Worm (Caenorhabditis elegans) whole organism, early embryonic: ENCODE measurements around the gene fbxb-79.
"Not testable (repeated sequence)": the region's sequence is repeated elsewhere in the genome, so short reads cannot be mapped to it uniquely, and the experiment has no call there.

ENCODE experiments used
- B0310.2 ChIP-seq: sonication (generic microtip); optimal IDR thresholded peaks from 2 replicates; lab custom pipeline; 2016; ENCODE audit warnings: mild to moderate bottlenecking, missing genetic modification characterization, missing compliant biosample characterization
- F13C5.2 ChIP-seq: sonication (generic microtip); optimal IDR thresholded peaks from 2 replicates; lab custom pipeline; 2017; ENCODE audit warnings: mild to moderate bottlenecking, missing genetic modification characterization, inconsistent platforms, missing compliant biosample characterization
- aly-1 ChIP-seq: sonication (generic microtip); optimal IDR thresholded peaks from 2 replicates; lab custom pipeline; 2016; ENCODE audit warnings: missing genetic modification characterization, missing compliant biosample characterization
- ama-1 ChIP-seq: fragments of 150-350 bp; optimal IDR thresholded peaks from 2 replicates; lab custom pipeline; 2014
- ceh-13 ChIP-seq: fragments of 200-800 bp; sonication (Bioruptor generic); optimal IDR thresholded peaks from 2 replicates; lab custom pipeline; 2018; ENCODE audit warnings: mild to moderate bottlenecking, missing genetic modification characterization, missing compliant biosample characterization
- ceh-36 ChIP-seq: sonication (generic microtip); optimal IDR thresholded peaks from 2 replicates; lab custom pipeline; 2016; ENCODE audit warnings: missing genetic modification characterization, inconsistent platforms, missing compliant biosample characterization
- ets-7 ChIP-seq: sonication (generic microtip); optimal IDR thresholded peaks from 2 replicates; lab custom pipeline; 2016; ENCODE audit warnings: missing genotype, missing genetic modification characterization, missing compliant biosample characterization
- flt-1 ChIP-seq: fragments of 200-800 bp; sonication (Bioruptor generic); IDR thresholded peaks from 2 replicates; pipeline ENCODE4 v1.3.6; 2022; ENCODE audit warnings: missing genetic modification characterization, missing compliant biosample characterization
- hmbx-1 ChIP-seq: sonication (generic microtip); optimal IDR thresholded peaks from 2 replicates; lab custom pipeline; 2016; ENCODE audit warnings: mild to moderate bottlenecking, missing genetic modification characterization, missing compliant biosample characterization
- hmg-4 ChIP-seq: fragments of 200-800 bp; sonication (Bioruptor generic); optimal IDR thresholded peaks from 2 replicates; lab custom pipeline; 2018; ENCODE audit warnings: mild to moderate bottlenecking, missing genetic modification characterization, missing compliant biosample characterization
- hnd-1 ChIP-seq: sonication (generic microtip); optimal IDR thresholded peaks from 2 replicates; lab custom pipeline; 2016; ENCODE audit warnings: missing genetic modification characterization, missing compliant biosample characterization
- pes-1 ChIP-seq: fragments of 200-800 bp; sonication (Bioruptor generic); IDR thresholded peaks from 2 replicates; pipeline ENCODE4 v1.3.6; 2022; ENCODE audit warnings: missing genetic modification reagents, missing genetic modification characterization, missing compliant biosample characterization
- scrt-1 ChIP-seq: fragments of 200-800 bp; sonication (Bioruptor generic); IDR thresholded peaks from 2 replicates; pipeline ENCODE4 v1.3.6; 2022; ENCODE audit warnings: missing genetic modification characterization, missing compliant biosample characterization
- sea-1 ChIP-seq: fragments of 200-800 bp; sonication (Bioruptor generic); conservative IDR thresholded peaks from 2 replicates; pipeline ENCODE4 v1.3.6; 2022; ENCODE audit warnings: missing genetic modification characterization, missing compliant biosample characterization
- tbx-11 ChIP-seq: fragments of 200-800 bp; sonication (Bioruptor generic); IDR thresholded peaks from 2 replicates; pipeline ENCODE4 v1.3.6; 2022; ENCODE audit warnings: missing genetic modification characterization, missing compliant biosample characterization
- tbx-37 ChIP-seq: fragments of 200-800 bp; sonication (Bioruptor generic); conservative IDR thresholded peaks from 2 replicates; pipeline ENCODE4 v1.3.6; 2022; ENCODE audit warnings: missing genetic modification reagents, missing genetic modification characterization, missing compliant biosample characterization
- tra-4 ChIP-seq: sonication (generic microtip); optimal IDR thresholded peaks from 2 replicates; lab custom pipeline; 2017; ENCODE audit warnings: missing genetic modification characterization, missing compliant biosample characterization

The fbxb-79 gene

ce11 chrIV:11212978-11213377 is 23.7 kb upstream of the fbxb-79 start:
- TF ChIP-seq ceh-36 (tag; lab: Kevin White, UChicago) = no peak
- TF ChIP-seq ets-7 (tag; lab: Kevin White, UChicago) = no peak
- TF ChIP-seq hmg-4 (GFP tag; lab: Kevin White, UChicago) = no peak
- TF ChIP-seq tra-4 (tag; lab: Kevin White, UChicago) = no peak
- TF ChIP-seq tbx-11 (GFP tag; lab: Robert Waterston, UW) = no peak
- TF ChIP-seq pes-1 = no peak
- TF ChIP-seq hmbx-1 = no peak
- TF ChIP-seq F13C5.2 (tag; lab: Kevin White, UChicago) = no peak
- TF ChIP-seq aly-1 (tag; lab: Kevin White, UChicago) = no peak
- TF ChIP-seq hnd-1 (tag; lab: Kevin White, UChicago) = no peak
- TF ChIP-seq B0310.2 (tag; lab: Kevin White, UChicago) = no peak
- no peak for TF ChIP-seq ama-1 (lab: Kevin White, UChicago)
- TF ChIP-seq scrt-1 = no peak

DNA sequence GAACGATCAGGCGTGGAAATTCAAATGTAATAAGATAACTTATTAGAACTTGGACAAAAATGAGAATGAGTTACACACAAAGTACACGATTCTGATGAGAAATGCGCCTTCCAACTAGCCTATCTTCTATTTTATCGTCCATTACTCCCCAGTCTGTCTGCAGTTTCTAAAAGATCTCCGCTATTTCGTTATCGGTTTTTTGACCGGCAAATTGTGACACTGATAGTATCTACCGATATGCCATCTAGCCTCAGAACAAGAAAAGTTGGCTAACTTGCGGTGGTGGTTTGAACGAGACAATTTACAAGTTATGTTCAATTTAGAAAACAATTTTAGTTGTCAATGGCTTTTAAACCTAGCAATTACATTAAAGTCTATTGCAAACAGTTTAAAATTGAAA is 22.2 kb upstream of the fbxb-79 start:
- TF ChIP-seq hmbx-1 (no peak), F13C5.2 (tag; lab: Kevin White, UChicago) (no peak), B0310.2 (tag; lab: Kevin White, UChicago) (no peak), ets-7 (tag; lab: Kevin White, UChicago) (no peak), ceh-36 (tag; lab: Kevin White, UChicago) (no peak), ama-1 (lab: Kevin White, UChicago) (no peak), sea-1 (GFP tag; lab: Robert Waterston, UW) (no peak)

ce11 chrIV:11210781-11211256 is 21.5 kb upstream of the fbxb-79 start, which contains the start of gene adk-1:
Gene adk-1, minus strand, starts transcription at chrIV:11210831.
- TF ChIP-seq hmbx-1 (no peak), hnd-1 (tag; lab: Kevin White, UChicago) (no peak), pes-1 (no peak), hmg-4 (GFP tag; lab: Kevin White, UChicago) (no peak), flt-1 (GFP tag; lab: Robert Waterston, UW) (no peak), tra-4 (tag; lab: Kevin White, UChicago) (no peak), scrt-1 (no peak), aly-1 (tag; lab: Kevin White, UChicago) (no peak), B0310.2 (tag; lab: Kevin White, UChicago) (no peak), tbx-11 (GFP tag; lab: Robert Waterston, UW) (no peak), ceh-36 (tag; lab: Kevin White, UChicago) (no peak), ets-7 (tag; lab: Kevin White, UChicago) (no peak), tbx-37 (GFP tag; lab: Robert Waterston, UW) (no peak), sea-1 (GFP tag; lab: Robert Waterston, UW) (no peak), F13C5.2 (tag; lab: Kevin White, UChicago) (no peak), ceh-13 (no peak), ama-1 (lab: Kevin White, UChicago) (no peak)

DNA sequence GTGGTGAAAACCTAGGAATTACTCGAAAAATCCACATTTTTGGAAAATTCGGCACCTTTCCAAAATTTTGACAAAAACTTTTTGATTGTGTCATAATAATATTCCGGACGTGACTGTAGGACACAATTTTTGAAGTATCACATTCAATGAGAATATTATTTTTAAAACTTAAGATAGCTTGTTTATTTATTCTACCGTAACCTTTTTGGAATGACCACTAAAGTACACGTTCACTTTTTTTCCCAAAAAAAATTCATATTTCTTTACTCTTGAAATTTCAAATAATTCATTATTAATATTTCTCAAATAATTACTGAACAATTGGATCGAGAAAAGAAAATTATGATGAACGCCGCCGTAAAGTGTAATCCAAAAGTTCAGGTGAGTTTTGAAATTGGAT is 17.9 kb upstream of the fbxb-79 start, which contains the start of gene R07H5.9:
TSS of gene R07H5.9 (plus strand) at position 301 of the 400 bp plus-strand sequence.
- TF ChIP-seq hmbx-1 (no peak), ceh-13 (no peak), ama-1 (lab: Kevin White, UChicago) (no peak), tra-4 (tag; lab: Kevin White, UChicago) (no peak), ets-7 (tag; lab: Kevin White, UChicago) (no peak), pes-1 (no peak), hmg-4 (GFP tag; lab: Kevin White, UChicago) (no peak), scrt-1 (no peak), sea-1 (GFP tag; lab: Robert Waterston, UW) (no peak), flt-1 (GFP tag; lab: Robert Waterston, UW) (no peak), ceh-36 (tag; lab: Kevin White, UChicago) (no peak), tbx-11 (GFP tag; lab: Robert Waterston, UW) (no peak), aly-1 (tag; lab: Kevin White, UChicago) (no peak), tbx-37 (GFP tag; lab: Robert Waterston, UW) (no peak), F13C5.2 (tag; lab: Kevin White, UChicago) (no peak), B0310.2 (tag; lab: Kevin White, UChicago) (no peak), hnd-1 (tag; lab: Kevin White, UChicago) (no peak)

ce11 chrIV:11202389-11202788 is 13.1 kb upstream of the fbxb-79 start, which contains the start of gene R07H5.11:
Gene R07H5.11, plus strand, starts transcription at chrIV:11202768.
- TF ChIP-seq hmbx-1; ceh-13; hmg-4 (GFP tag; lab: Kevin White, UChicago): not testable (repeated sequence)

ce11 chrIV:11198983-11199382 is 9.7 kb upstream of the fbxb-79 start, which contains the start of gene R07H5.16:
Gene R07H5.16, plus strand, starts transcription at chrIV:11199330.
- not testable (repeated sequence) for TF ChIP-seq ets-7 (tag; lab: Kevin White, UChicago); tra-4 (tag; lab: Kevin White, UChicago); tbx-37 (GFP tag; lab: Robert Waterston, UW)

DNA sequence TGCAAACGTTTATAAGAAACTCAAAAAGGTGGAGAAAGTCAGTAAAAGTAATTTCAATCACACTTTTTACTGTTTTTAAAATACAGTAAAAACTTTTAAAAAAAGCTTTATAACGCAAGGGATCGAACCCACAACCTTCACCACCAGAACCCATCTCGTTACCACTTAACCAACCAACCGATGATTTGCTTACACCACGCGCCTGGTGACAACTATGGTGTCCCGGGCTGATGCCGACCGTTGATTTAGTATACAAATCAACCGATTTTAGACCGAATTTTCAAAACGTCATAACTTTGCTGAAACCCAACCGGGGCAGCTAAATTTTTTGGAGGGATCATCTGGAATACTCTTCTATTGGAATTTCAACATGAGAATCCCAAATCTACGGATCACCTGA is 7.6 kb upstream of the fbxb-79 start:
- TF ChIP-seq tbx-11 (GFP tag; lab: Robert Waterston, UW) (peak; percentile 74), scrt-1 (peak; percentile 78), tbx-37 (GFP tag; lab: Robert Waterston, UW) (peak; percentile 70; the same call in 1 of the 2 replicates), sea-1 (GFP tag; lab: Robert Waterston, UW) (peak; percentile 77; the same call in 1 of the 2 replicates), flt-1 (GFP tag; lab: Robert Waterston, UW) (peak; percentile 83)

DNA sequence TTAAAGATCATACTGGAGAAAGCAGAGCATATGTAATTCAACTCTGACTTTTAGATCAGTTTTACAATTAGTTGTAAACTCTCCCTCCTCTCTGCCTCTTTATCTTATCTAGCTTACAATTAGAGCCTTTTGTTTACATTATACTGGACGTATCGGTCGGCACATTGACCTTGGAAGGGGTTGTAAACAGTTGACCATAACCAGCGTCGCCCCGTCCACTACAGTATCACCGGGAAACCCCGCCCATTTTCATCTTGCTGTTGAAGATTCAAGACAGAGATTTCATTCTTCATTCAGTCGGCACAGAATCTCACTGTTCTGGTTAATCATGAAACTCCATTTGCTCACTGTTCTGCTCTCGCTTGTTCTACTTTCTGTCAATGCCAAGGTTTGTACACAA is 2.6 kb downstream of the fbxb-79 start, which contains the start of gene sdz-27:
TSS of gene sdz-27 (plus strand) at position 301 of the 400 bp plus-strand sequence.
- TF ChIP-seq tbx-37 (GFP tag; lab: Robert Waterston, UW) = no peak
- TF ChIP-seq scrt-1 = no peak
- TF ChIP-seq hnd-1 (tag; lab: Kevin White, UChicago) = no peak
- no peak for TF ChIP-seq hmg-4 (GFP tag; lab: Kevin White, UChicago)
- no peak for TF ChIP-seq flt-1 (GFP tag; lab: Robert Waterston, UW)
- no peak for TF ChIP-seq tbx-11 (GFP tag; lab: Robert Waterston, UW)
- no peak for TF ChIP-seq ets-7 (tag; lab: Kevin White, UChicago)
- no peak for TF ChIP-seq F13C5.2 (tag; lab: Kevin White, UChicago)
